Worm (Caenorhabditis elegans) whole organism, L4/young adult: ENCODE results near the gene arrd-15.

ENCODE experiments used
- W03F9.2 ChIP-seq: fragments of 150-350 bp; optimal IDR thresholded peaks from 2 replicates; lab custom pipeline; 2014; ENCODE audit warnings: missing biosample characterization, missing genetic modification characterization
- dao-5 ChIP-seq: sonication (generic microtip); optimal IDR thresholded peaks from 2 replicates; lab custom pipeline; 2016; ENCODE audit warnings: missing genotype, missing genetic modification characterization, moderate library complexity, missing compliant biosample characterization
- him-1 ChIP-seq: sonication (generic microtip); optimal IDR thresholded peaks from 2 replicates; lab custom pipeline; 2016; ENCODE audit warnings: missing genotype, missing genetic modification reagents, missing genetic modification characterization, missing compliant biosample characterization

arrd-15 gene

DNA sequence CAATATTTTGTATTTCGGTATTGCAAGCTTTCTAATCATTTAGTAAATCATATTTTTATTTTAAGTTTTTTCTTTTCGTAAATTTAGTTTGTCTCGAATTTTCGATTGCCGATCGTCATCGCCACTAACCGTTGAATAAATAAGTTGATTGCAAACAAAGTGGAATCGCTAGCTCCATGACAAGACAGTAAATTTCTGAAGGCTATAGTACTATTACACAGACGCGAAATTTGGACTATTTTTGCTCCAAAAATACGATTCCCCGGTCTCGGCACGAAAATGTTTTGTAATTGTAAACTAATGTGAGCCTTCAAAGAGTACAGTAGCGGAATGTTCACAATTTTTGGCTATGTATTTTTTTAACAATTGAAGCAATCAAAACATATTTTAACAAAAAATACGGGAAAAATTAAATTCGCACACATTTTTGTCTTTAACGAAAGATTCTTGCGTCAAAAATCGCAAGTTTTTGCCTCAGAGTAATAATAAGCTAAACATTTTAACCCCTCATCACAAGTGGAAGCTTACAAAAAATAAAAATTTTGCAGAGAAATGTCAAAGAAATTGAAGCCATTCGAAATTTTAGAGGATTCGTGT is 18.1 kb upstream of the arrd-15 start, which contains the start of gene tpk-1:
Gene tpk-1, plus strand, starts transcription at position 547 of the 597 bp plus-strand sequence.
- TF ChIP-seq him-1 (peak; percentile 26), dao-5 (tag; lab: Kevin White, UChicago) (no peak)

DNA sequence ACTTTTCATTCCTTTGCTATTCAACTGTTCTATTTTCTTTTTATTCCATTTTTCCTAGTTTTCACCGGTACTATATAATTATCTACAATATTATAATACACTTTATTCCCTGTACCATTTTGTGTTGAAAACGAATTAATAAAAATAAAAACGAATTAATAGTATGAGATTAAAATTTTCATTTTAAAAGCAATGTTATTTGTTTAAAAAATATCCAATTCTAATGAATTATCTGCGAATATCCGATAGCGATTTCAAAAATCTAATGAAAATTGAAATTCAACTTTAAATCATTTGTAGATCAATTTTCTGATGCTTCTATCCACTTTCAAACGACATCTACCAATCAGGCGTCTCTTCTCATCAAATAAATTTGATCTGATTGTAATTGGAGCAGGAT is 16.4 kb upstream of the arrd-15 start, which contains the start of gene trxr-2:
Gene trxr-2, plus strand, starts transcription at position 301 of the 400 bp plus-strand sequence.
- TF ChIP-seq W03F9.2 (tag; lab: Kevin White, UChicago) (no peak), him-1 (no peak), dao-5 (tag; lab: Kevin White, UChicago) (no peak)

DNA sequence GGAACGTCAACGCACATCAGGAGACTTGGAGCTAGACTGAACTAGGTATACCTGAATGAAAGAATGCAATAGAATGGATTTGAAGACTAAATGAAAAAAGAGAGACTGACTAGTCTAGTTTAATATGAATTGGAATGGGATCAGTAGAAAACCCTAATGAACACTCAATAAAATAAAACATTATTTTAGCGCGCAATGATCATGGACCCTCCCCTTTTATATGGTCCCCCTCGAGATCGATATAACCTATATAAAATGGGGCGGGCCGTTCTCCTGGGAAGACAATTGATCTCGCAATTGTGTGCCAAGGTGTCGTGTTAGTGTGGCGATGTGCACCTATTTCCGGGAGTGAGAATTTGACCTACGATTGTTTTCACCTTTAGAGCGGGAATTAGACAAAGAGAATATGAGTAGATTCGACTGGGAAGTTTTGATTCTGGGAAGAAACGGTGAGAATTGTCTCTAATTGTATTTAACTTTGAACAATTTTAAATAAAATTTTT is 11.9 kb upstream of the arrd-15 start, which contains the start of gene cdc-25.3:
Gene cdc-25.3, minus strand, starts transcription at position 51 of the 503 bp plus-strand sequence.
- no peak for TF ChIP-seq him-1
- TF ChIP-seq W03F9.2 (tag; lab: Kevin White, UChicago), result no peak
- TF ChIP-seq dao-5 (tag; lab: Kevin White, UChicago), result no peak

DNA sequence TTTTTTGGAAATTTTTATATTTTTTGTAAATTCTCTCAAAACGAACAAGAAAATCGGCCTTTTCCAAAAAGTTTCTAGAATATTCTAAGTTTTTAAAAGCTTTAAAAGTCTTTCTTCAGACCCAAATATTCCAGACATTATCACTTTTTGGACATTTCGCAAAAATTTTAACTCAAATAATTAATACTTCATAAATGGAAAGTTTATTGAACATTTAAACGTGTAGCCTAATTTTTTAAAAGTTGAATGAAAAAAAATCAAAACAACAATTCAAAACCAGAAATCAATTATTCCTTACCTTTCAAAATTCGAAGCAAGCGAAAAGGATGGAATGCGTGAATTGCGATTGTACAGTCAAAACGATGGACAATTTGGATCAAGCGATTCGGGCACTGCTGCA is 10.0 kb upstream of the arrd-15 start, which contains the start of gene ZK637.15:
Gene ZK637.15, plus strand, starts transcription at position 301 of the 400 bp plus-strand sequence.
- TF ChIP-seq him-1, result no peak
- TF ChIP-seq W03F9.2 (tag; lab: Kevin White, UChicago), result no peak

DNA sequence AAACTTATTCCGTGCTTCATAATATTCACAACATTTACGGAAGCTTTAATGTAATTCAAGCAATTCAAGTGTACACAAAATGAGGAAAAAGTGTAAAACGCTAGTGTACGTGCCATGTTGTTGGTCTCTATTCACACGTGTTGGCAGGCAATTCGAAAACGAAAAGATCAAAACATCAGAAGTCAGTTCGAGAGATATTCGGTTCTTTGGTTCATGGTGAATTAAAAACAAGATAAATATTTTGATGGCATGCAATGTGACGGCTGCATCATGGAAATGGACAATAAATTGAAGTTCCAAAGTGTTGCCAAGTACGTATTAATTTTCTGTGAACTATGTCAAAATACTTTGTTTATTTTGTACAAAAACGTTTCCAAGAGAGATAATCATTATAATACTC is 7.8 kb upstream of the arrd-15 start:
- TF ChIP-seq dao-5 (tag; lab: Kevin White, UChicago) (no peak), him-1 (no peak), W03F9.2 (tag; lab: Kevin White, UChicago) (no peak)

DNA sequence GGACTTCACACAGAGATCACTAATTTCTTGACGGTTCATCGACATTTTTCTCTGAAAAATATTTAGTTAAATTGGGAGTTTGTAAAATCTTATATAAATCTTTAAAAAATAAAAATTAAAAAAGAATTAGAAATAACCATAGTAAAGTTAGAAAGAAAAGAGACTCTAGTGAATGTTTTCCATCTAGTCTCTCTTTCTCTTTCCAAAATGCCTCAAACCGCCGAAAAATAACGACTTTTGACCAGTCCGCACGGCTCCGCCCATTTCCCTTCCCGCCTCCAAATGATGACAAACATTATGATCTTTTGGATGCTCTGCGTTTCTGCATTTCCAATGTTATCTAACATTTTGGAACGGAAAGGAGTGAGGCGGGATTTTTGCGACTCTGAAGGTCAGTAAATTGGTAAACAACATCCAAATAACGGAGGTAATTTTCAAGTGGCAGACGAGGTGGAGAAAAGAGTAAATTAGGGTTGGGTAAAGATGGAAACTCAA is 6.5 kb upstream of the arrd-15 start, which contains the start of gene glb-1:
Gene glb-1, minus strand, starts transcription at position 51 of the 495 bp plus-strand sequence.
- TF ChIP-seq W03F9.2 (tag; lab: Kevin White, UChicago), result no peak
- TF ChIP-seq dao-5 (tag; lab: Kevin White, UChicago), result no peak
- TF ChIP-seq him-1, result no peak

DNA sequence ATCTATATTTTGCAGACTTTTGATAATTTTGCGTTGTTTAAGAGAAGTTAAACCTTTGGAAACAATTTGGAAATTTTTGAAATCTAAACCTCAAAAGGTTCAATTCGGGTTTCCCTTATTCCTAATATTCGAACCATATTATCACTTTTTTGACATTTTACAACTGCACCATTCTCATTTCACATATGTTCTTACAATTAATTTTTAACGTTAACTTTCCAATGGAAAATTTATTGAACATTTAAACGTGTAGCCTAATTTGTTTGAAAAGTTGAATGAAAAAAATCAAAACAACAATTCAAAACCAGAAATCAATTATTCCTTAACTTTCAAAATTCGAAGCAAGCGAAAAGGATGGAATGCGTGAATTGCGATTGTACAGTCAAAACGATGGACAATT is 5.9 kb upstream of the arrd-15 start, which contains the start of gene ZK637.12:
Gene ZK637.12, plus strand, starts transcription at position 301 of the 400 bp plus-strand sequence.
- TF ChIP-seq W03F9.2 (tag; lab: Kevin White, UChicago) (no peak), dao-5 (tag; lab: Kevin White, UChicago) (no peak)

DNA sequence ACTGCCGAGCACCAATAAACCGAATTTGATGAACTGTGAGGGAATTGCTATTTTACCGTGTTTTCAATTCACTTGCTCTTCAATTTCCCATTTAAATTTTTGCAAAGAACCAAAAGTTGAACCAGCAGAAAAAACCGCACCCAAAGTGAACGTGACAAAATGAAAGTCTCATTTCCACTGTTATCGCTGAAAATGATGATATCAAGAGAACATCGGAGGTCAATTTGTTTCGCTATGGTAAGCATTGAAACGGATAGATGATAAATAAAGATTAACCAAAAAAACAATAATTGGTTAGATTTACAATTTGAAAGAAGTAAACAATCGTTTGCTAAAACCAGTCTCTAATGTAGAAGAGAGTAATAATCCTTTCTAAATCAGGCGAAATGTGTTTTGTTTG is 4.3 kb upstream of the arrd-15 start:
- no peak for TF ChIP-seq W03F9.2 (tag; lab: Kevin White, UChicago)
- TF ChIP-seq him-1, result no peak
- no peak for TF ChIP-seq dao-5 (tag; lab: Kevin White, UChicago)

DNA sequence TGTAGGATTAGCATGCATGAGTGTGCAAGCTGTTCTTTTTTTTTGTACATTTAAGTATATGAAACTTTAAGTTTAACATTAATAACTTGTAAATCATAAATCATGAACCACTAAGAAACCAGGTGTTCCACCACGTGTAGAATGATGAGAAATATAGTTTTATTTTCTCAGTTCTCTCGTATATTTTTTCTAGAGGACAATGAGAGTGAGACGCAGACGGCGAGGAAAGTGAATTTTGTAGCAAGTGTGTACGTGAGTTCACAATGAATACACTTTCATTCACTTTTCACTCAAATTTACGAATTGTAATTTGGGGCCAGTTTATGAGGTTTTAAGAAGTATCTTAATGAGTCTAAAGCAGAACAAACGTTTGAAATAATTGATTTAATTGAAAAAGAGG is 3.3 kb upstream of the arrd-15 start:
- no peak for TF ChIP-seq him-1
- no peak for TF ChIP-seq dao-5 (tag; lab: Kevin White, UChicago)
- TF ChIP-seq W03F9.2 (tag; lab: Kevin White, UChicago), result no peak

DNA sequence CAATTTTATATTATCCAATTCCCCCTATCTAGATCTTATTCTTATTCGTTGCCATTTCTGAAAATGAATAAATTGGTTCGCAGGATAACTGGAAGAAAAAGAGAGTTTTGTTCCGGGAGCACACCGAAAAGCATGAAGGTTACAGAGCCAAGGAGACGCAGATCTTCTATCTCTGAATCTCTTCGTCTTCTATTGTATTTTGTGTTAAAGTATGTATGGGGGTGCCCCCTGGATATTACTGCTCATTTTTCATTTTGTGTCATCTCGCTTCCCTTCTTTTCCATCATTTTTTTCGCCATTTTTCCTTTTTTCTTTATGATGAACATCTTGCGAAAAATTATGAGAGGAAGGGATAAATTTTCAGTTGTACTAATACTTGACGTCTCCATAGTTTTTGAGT is 3.9 kb downstream of the arrd-15 start:
- TF ChIP-seq him-1, result no peak
- TF ChIP-seq W03F9.2 (tag; lab: Kevin White, UChicago), result no peak
- no peak for TF ChIP-seq dao-5 (tag; lab: Kevin White, UChicago)

DNA sequence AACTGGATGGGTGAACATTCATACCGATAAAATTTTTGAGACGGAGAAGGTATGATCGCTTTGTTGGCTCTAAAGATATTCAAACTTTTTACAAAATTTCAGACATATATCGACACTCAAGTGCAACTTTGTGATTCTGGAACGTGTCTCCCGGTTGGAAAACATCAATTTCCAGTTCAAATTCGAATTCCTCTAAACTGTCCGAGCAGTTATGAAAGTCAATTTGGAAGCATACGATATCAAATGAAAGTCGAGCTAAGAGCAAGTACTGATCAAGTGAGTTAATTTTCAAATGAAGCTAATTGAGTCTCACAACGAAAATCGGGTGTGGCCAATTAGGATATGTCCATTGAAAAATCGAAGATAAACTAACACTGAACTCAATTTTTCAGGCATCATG is 4.6 kb downstream of the arrd-15 start:
- no peak for TF ChIP-seq him-1
- no peak for TF ChIP-seq W03F9.2 (tag; lab: Kevin White, UChicago)
- TF ChIP-seq dao-5 (tag; lab: Kevin White, UChicago), result no peak

DNA sequence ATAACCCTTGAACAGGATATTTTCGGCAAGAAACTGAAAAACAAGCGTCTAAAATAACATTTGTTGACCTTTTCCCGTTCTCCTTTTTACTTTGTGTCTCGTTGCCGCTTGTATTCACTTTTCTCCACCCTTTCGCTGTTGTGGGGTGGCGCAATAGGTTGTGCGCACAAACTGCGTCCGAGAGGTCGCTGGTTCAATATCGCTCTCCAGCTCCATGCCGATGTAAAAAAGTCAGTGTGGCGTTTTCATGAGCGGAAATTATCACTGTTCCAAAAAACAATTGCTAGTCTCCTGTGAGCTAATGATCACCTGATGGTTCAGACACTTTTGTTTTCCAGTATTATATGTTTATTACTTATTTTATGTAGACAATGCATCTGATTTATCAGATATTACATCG is 7.7 kb downstream of the arrd-15 start:
- TF ChIP-seq W03F9.2 (tag; lab: Kevin White, UChicago) (peak; percentile 31), dao-5 (tag; lab: Kevin White, UChicago) (peak; percentile 4), him-1 (peak; percentile 92)

DNA sequence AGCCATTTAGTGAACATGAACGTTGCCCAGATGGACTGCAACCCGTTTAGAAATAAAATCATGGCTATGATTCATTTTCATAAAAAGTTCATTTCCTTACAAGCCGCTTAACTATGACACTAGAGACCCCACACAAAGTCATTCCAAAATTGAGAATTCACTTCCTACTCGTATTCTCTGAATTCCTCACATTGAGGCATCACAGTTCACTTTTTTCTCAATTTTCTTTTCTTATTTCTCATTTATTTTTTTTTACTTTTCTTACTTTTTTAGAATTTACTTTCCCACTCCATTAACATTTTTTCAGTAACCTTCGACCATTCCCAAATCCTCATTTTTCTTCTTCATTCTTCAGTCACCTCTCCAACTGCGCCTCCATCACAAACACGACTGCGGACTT is 14.5 kb downstream of the arrd-15 start, which contains the start of gene dhrr-1:
Gene dhrr-1, plus strand, starts transcription at position 301 of the 400 bp plus-strand sequence.
- TF ChIP-seq dao-5 (tag; lab: Kevin White, UChicago), result no peak
- no peak for TF ChIP-seq W03F9.2 (tag; lab: Kevin White, UChicago)
- TF ChIP-seq him-1, result no peak

DNA sequence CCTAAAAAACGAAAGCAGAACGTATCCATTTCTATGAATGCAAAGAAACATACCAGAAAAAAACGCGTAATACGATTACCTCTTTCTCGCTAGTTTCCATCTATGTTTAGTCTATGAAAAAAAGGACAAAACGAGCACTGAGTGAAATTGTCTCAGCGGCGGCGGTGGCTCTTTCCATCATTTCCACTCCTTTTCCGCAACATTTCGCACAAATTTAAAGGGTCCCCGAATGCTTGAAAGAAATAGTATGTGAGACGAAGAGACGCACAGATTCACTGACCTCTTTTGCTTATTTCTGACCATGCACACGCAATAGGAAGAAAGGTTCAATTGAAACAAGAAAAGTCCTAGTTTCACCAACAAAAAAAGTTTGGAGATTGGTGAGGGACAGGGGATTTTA is 16.5 kb downstream of the arrd-15 start:
- no peak for TF ChIP-seq W03F9.2 (tag; lab: Kevin White, UChicago)
- TF ChIP-seq dao-5 (tag; lab: Kevin White, UChicago), result no peak
- no peak for TF ChIP-seq him-1
